Worm (Caenorhabditis elegans): ENCODE results near the gene T05G5.5.

The T05G5.5 gene

ce11 chrIII:9747133-9747532 is 4.1 kb downstream of the T05G5.5 start, which contains the start of the genes iff-1 and cdk-1:
Gene iff-1, minus strand, starts transcription at chrIII:9747193.
Gene cdk-1, plus strand, starts transcription at chrIII:9747472.
- no peak for TF ChIP-seq dao-5 (tag; optimal IDR thresholded peaks at IDR 0.05)
- TF ChIP-seq W03F9.2 (tag; optimal IDR thresholded peaks at IDR 0.05), result no peak
- no peak for TF ChIP-seq him-1 (tag; optimal IDR thresholded peaks at IDR 0.05)

- no peak for TF ChIP-seq dao-5 (tag; optimal IDR thresholded peaks at IDR 0.05)
- no peak for TF ChIP-seq W03F9.2 (tag; optimal IDR thresholded peaks at IDR 0.05)
- no peak for TF ChIP-seq him-1 (tag; optimal IDR thresholded peaks at IDR 0.05)
These were observed 4.6 kb downstream of the T05G5.5 start for ce11 chrIII:9746665-9747064.

ce11 chrIII:9745333-9745897 is 5.8 kb downstream of the T05G5.5 start:
- no peak for TF ChIP-seq dao-5 (tag; optimal IDR thresholded peaks at IDR 0.05)
- no peak for TF ChIP-seq him-1 (tag; optimal IDR thresholded peaks at IDR 0.05)
- TF ChIP-seq W03F9.2 (tag; optimal IDR thresholded peaks at IDR 0.05), result no peak

ce11 chrIII:9744525-9744924 is 6.7 kb downstream of the T05G5.5 start:
- TF ChIP-seq dao-5 (tag; optimal IDR thresholded peaks at IDR 0.05) (no peak), W03F9.2 (tag; optimal IDR thresholded peaks at IDR 0.05) (no peak), him-1 (tag; optimal IDR thresholded peaks at IDR 0.05) (no peak)

- TF ChIP-seq dao-5 (tag; optimal IDR thresholded peaks at IDR 0.05) (no peak), him-1 (tag; optimal IDR thresholded peaks at IDR 0.05) (no peak), W03F9.2 (tag; optimal IDR thresholded peaks at IDR 0.05) (no peak)
These were observed 8.0 kb downstream of the T05G5.5 start, which contains the start of gene T05G5.1 for ce11 chrIII:9743239-9743638. Gene T05G5.1, minus strand, starts transcription at chrIII:9743339.

ce11 chrIII:9741985-9742384 is 9.2 kb downstream of the T05G5.5 start:
- no peak for TF ChIP-seq him-1 (tag; optimal IDR thresholded peaks at IDR 0.05)
- no peak for TF ChIP-seq W03F9.2 (tag; optimal IDR thresholded peaks at IDR 0.05)
- TF ChIP-seq dao-5 (tag; optimal IDR thresholded peaks at IDR 0.05), result no peak

ce11 chrIII:9740663-9741062 is 10.6 kb downstream of the T05G5.5 start:
- no peak for TF ChIP-seq dao-5 (tag; optimal IDR thresholded peaks at IDR 0.05)

ce11 chrIII:9738954-9739353 is 12.3 kb downstream of the T05G5.5 start, which contains the start of gene hlh-4:
Gene hlh-4, minus strand, starts transcription at chrIII:9739054.
- TF ChIP-seq W03F9.2 (tag; optimal IDR thresholded peaks at IDR 0.05) (no peak), him-1 (tag; optimal IDR thresholded peaks at IDR 0.05) (no peak), dao-5 (tag; optimal IDR thresholded peaks at IDR 0.05) (no peak)

ce11 chrIII:9735857-9736256 is 15.4 kb downstream of the T05G5.5 start, which contains the start of gene dao-6:
Gene dao-6, minus strand, starts transcription at chrIII:9736201.
- no peak for TF ChIP-seq him-1 (tag; optimal IDR thresholded peaks at IDR 0.05)

ce11 chrIII:9734030-9734429 is 17.2 kb downstream of the T05G5.5 start:
- no peak for TF ChIP-seq W03F9.2 (tag; optimal IDR thresholded peaks at IDR 0.05)
- TF ChIP-seq him-1 (tag; optimal IDR thresholded peaks at IDR 0.05), result no peak
- no peak for TF ChIP-seq dao-5 (tag; optimal IDR thresholded peaks at IDR 0.05)

ce11 chrIII:9733333-9733732 is 17.9 kb downstream of the T05G5.5 start:
- TF ChIP-seq W03F9.2 (tag; optimal IDR thresholded peaks at IDR 0.05) (no peak), him-1 (tag; optimal IDR thresholded peaks at IDR 0.05) (no peak), dao-5 (tag; optimal IDR thresholded peaks at IDR 0.05) (no peak)

- TF ChIP-seq dao-5 (tag; optimal IDR thresholded peaks at IDR 0.05), result no peak
- no peak for TF ChIP-seq W03F9.2 (tag; optimal IDR thresholded peaks at IDR 0.05)
- no peak for TF ChIP-seq him-1 (tag; optimal IDR thresholded peaks at IDR 0.05)
These were observed 19.8 kb downstream of the T05G5.5 start for ce11 chrIII:9731313-9731912.

ce11 chrIII:9730407-9730806 is 20.8 kb downstream of the T05G5.5 start:
- no peak for TF ChIP-seq him-1 (tag; optimal IDR thresholded peaks at IDR 0.05)
- TF ChIP-seq W03F9.2 (tag; optimal IDR thresholded peaks at IDR 0.05), result no peak
- no peak for TF ChIP-seq dao-5 (tag; optimal IDR thresholded peaks at IDR 0.05)

ce11 chrIII:9727439-9727838 is 23.8 kb downstream of the T05G5.5 start, which contains the start of gene C07A9.12:
Gene C07A9.12, minus strand, starts transcription at chrIII:9727539.
- no peak for TF ChIP-seq dao-5 (tag; optimal IDR thresholded peaks at IDR 0.05)
- TF ChIP-seq him-1 (tag; optimal IDR thresholded peaks at IDR 0.05), result no peak
- no peak for TF ChIP-seq W03F9.2 (tag; optimal IDR thresholded peaks at IDR 0.05)

- TF ChIP-seq him-1 (tag; optimal IDR thresholded peaks at IDR 0.05) (no peak), W03F9.2 (tag; optimal IDR thresholded peaks at IDR 0.05) (no peak), dao-5 (tag; optimal IDR thresholded peaks at IDR 0.05) (no peak)
These were observed 26.1 kb downstream of the T05G5.5 start, which contains the start of gene clec-162 for ce11 chrIII:9725114-9725513. Gene clec-162, minus strand, starts transcription at chrIII:9725214.
